Worm (Caenorhabditis elegans): ENCODE results near the gene srd-34.

DNA sequence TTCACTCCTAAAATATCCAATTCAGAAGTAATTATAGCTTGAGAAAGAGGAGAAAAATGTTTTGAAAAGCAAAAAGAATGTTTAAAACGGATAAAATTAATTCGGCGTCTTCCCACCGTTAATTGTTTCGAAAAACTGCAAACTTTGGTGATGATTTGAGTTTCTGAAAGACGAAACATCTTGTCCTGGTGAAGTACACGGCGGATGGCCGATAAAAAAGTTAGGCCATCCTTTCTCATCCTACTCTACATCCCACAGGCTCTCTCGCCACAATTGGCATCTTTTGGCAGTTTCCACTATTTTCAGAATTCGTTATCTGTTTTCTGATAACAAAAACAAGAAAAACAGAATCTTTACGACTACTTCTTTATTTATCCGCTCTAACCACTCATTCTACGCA, 23.0 kb downstream of the srd-34 start, which contains the start of the genes C35A5.8 and hda-11:
- peak; percentile 47 for TF ChIP-seq him-1 (tag; optimal IDR thresholded peaks at IDR 0.05)
- TF ChIP-seq dao-5 (tag; optimal IDR thresholded peaks at IDR 0.05) = no peak
